Worm (Caenorhabditis elegans): ENCODE data around the gene ooc-3.

The ooc-3 gene

ce11 chrII:11453025-11453424 is 42.1 kb downstream of the ooc-3 start, which contains the start of gene rsp-1 (continued):
- TF ChIP-seq nhr-237 (tag; optimal IDR thresholded peaks at IDR 0.05) (peak; percentile 43), crh-2 (tag; optimal IDR thresholded peaks at IDR 0.05) (peak; percentile 92)

ce11 chrII:11452498-11453005 is 42.6 kb downstream of the ooc-3 start, which contains the start of gene rsp-2:
rsp-2 (minus strand) TSS chrII:11452955.
- TF ChIP-seq nhr-21 (tag; optimal IDR thresholded peaks at IDR 0.05) (no peak), mbf-1 (tag; optimal IDR thresholded peaks at IDR 0.05) (no peak), nhr-12 (tag; optimal IDR thresholded peaks at IDR 0.05) (no peak), skn-1 (tag; optimal IDR thresholded peaks at IDR 0.05) (no peak), nhr-10 (tag; optimal IDR thresholded peaks at IDR 0.05) (no peak), ztf-1 (GFP tag; conservative IDR thresholded peaks at IDR 0.05) (no peak), R02D3.7 (tag; optimal IDR thresholded peaks at IDR 0.05) (no peak), elt-1 (tag; optimal IDR thresholded peaks at IDR 0.05) (no peak), lin-13 (GFP tag; optimal IDR thresholded peaks at IDR 0.05) (no peak), elt-3 (tag; optimal IDR thresholded peaks at IDR 0.05) (no peak)

- no peak for TF ChIP-seq nhr-11 (tag; optimal IDR thresholded peaks at IDR 0.05)
- no peak for TF ChIP-seq nhr-25 (tag; optimal IDR thresholded peaks at IDR 0.05)
- TF ChIP-seq elt-3 (tag; optimal IDR thresholded peaks at IDR 0.05) = no peak
- no peak for TF ChIP-seq unc-39 (tag; optimal IDR thresholded peaks at IDR 0.05)
- TF ChIP-seq blmp-1 (tag; optimal IDR thresholded peaks at IDR 0.05; ENCODE audit: insufficient read depth) = no peak
- no peak for TF ChIP-seq F13H6.1 (tag; optimal IDR thresholded peaks at IDR 0.05)
- TF ChIP-seq nhr-77 (tag; optimal IDR thresholded peaks at IDR 0.05) = no peak
- no peak for TF ChIP-seq nhr-23 (tag; optimal IDR thresholded peaks at IDR 0.05)
These were observed 43.4 kb downstream of the ooc-3 start for ce11 chrII:11451738-11452137.

DNA sequence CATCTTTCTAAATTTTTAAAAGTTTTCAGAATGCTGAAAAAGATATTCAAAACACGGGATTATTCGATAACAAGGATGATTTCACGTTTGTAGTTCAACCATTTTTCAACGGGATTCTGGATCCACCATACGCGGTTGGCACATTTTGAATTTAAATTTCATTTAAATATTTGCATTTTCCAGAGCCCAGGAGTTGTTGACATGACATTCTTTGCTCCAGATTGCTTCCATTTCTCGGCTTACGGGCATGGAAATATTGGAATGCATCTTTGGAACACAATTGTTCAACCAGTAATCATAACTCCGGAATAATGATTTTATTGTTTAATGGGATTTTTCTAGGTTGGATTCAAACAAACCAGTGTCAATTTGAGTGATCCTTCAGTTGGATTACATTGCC is 44.2 kb downstream of the ooc-3 start:
- TF ChIP-seq nhr-129 (tag; optimal IDR thresholded peaks at IDR 0.05) (no peak), ceh-16 (tag; optimal IDR thresholded peaks at IDR 0.05) (no peak), unc-55 (GFP tag; optimal IDR thresholded peaks at IDR 0.05) (no peak), fos-1 (tag; optimal IDR thresholded peaks at IDR 0.05) (no peak), nhr-237 (tag; optimal IDR thresholded peaks at IDR 0.05) (no peak), sma-3 (GFP tag; optimal IDR thresholded peaks at IDR 0.05) (no peak), lin-39 (tag; optimal IDR thresholded peaks at IDR 0.05) (no peak), nhr-25 (tag; optimal IDR thresholded peaks at IDR 0.05) (no peak), unc-62 (GFP tag; optimal IDR thresholded peaks at IDR 0.05) (no peak), ama-1 (optimal IDR thresholded peaks at IDR 0.05) (no peak), F13H6.1 (tag; optimal IDR thresholded peaks at IDR 0.05) (no peak), lin-11 (tag; optimal IDR thresholded peaks at IDR 0.05) (no peak)

ce11 chrII:11448753-11449152 is 46.4 kb downstream of the ooc-3 start, which contains the start of gene W02B12.1:
W02B12.1 (plus strand) TSS chrII:11449021.
- TF ChIP-seq fos-1 (tag; optimal IDR thresholded peaks at IDR 0.05) = peak; percentile 79
- no peak for TF ChIP-seq ceh-16 (tag; optimal IDR thresholded peaks at IDR 0.05)
- no peak for TF ChIP-seq dmd-4 (tag; optimal IDR thresholded peaks at IDR 0.05)
- peak; percentile 50 for TF ChIP-seq skn-1 (tag; optimal IDR thresholded peaks at IDR 0.05)

- TF ChIP-seq blmp-1 (tag; optimal IDR thresholded peaks at IDR 0.05; ENCODE audit: insufficient read depth) = no peak
- no peak for TF ChIP-seq nhr-10 (tag; optimal IDR thresholded peaks at IDR 0.05)
- no peak for TF ChIP-seq unc-55 (GFP tag; optimal IDR thresholded peaks at IDR 0.05)
- no peak for TF ChIP-seq nhr-6 (tag; optimal IDR thresholded peaks at IDR 0.05)
- no peak for TF ChIP-seq ztf-1 (GFP tag; conservative IDR thresholded peaks at IDR 0.05)
- no peak for TF ChIP-seq nhr-25 (tag; optimal IDR thresholded peaks at IDR 0.05)
- TF ChIP-seq zag-1 (tag; optimal IDR thresholded peaks at IDR 0.05) = no peak
These were observed 50.1 kb downstream of the ooc-3 start, which contains the start of gene W02B12.13 for ce11 chrII:11444973-11445372. W02B12.13 (plus strand) TSS chrII:11445273.

- no peak for TF ChIP-seq Y55F3AM.14 (GFP tag; optimal IDR thresholded peaks at IDR 0.05)
- TF ChIP-seq ceh-16 (tag; optimal IDR thresholded peaks at IDR 0.05) = no peak
- TF ChIP-seq nhr-21 (tag; optimal IDR thresholded peaks at IDR 0.05) = no peak
- no peak for TF ChIP-seq alr-1 (tag; optimal IDR thresholded peaks at IDR 0.05)
- TF ChIP-seq sma-3 (GFP tag; optimal IDR thresholded peaks at IDR 0.05) = no peak
- TF ChIP-seq lin-11 (tag; optimal IDR thresholded peaks at IDR 0.05) = no peak
- no peak for TF ChIP-seq ztf-1 (GFP tag; conservative IDR thresholded peaks at IDR 0.05)
- no peak for TF ChIP-seq unc-39 (tag; optimal IDR thresholded peaks at IDR 0.05)
- TF ChIP-seq snpc-4 (tag; optimal IDR thresholded peaks at IDR 0.05) = no peak
- no peak for TF ChIP-seq crh-2 (tag; optimal IDR thresholded peaks at IDR 0.05)
- TF ChIP-seq zag-1 (tag; optimal IDR thresholded peaks at IDR 0.05) = no peak
- no peak for TF ChIP-seq nhr-77 (tag; optimal IDR thresholded peaks at IDR 0.05)
- TF ChIP-seq mab-5 (tag; optimal IDR thresholded peaks at IDR 0.05) = no peak
- TF ChIP-seq ama-1 (optimal IDR thresholded peaks at IDR 0.05) = no peak
- TF ChIP-seq lin-39 (tag; optimal IDR thresholded peaks at IDR 0.05) = no peak
- no peak for TF ChIP-seq lsy-2 (tag; optimal IDR thresholded peaks at IDR 0.05)
- TF ChIP-seq elt-3 (tag; optimal IDR thresholded peaks at IDR 0.05) = no peak
- TF ChIP-seq peb-1 (tag; optimal IDR thresholded peaks at IDR 0.05) = no peak
- TF ChIP-seq ZK546.5 (tag; optimal IDR thresholded peaks at IDR 0.05) = no peak
These were observed 51.3 kb downstream of the ooc-3 start, which contains the start of gene adbp-1 for ce11 chrII:11443862-11444261. adbp-1 (plus strand) TSS chrII:11444162.

Data from whole organism, L2 larva.